Fruit fly (Drosophila melanogaster): ENCODE measurements around the gene Ance-3.
A peak's percentile ranks its signal among the peaks of the same experiment; 100 is the strongest.

Ance-3 gene

dm6 chr2L:13878801-13879200 lies 35.7 kb upstream of the Ance-3 start (continued):
- TF ChIP-seq pb (GFP tag; optimal IDR thresholded peaks at IDR 0.05), result peak; percentile 14
- no peak for TF ChIP-seq slp2 (GFP tag; optimal IDR thresholded peaks at IDR 0.05)
- TF ChIP-seq Tbp (GFP tag; optimal IDR thresholded peaks at IDR 0.05), result no peak
- TF ChIP-seq Hey (tag; optimal IDR thresholded peaks at IDR 0.05), result no peak
- no peak for TF ChIP-seq Gsc (GFP tag; IDR thresholded peaks at IDR 0.05)
- TF ChIP-seq ro (GFP tag; IDR thresholded peaks at IDR 0.05), result no peak
- no peak for TF ChIP-seq MESR4 (GFP tag; optimal IDR thresholded peaks at IDR 0.05)
- peak; percentile 47; the same call in 1 of the 2 replicates for TF ChIP-seq bowl (GFP tag; IDR thresholded peaks at IDR 0.05)
- TF ChIP-seq exex (tag; optimal IDR thresholded peaks at IDR 0.05), result no peak
- peak; percentile 15 for TF ChIP-seq CG8924 (tag; optimal IDR thresholded peaks at IDR 0.05)
- no peak for TF ChIP-seq p53 (GFP tag; optimal IDR thresholded peaks at IDR 0.05)
- peak; percentile 26; the same call in 1 of the 2 replicates for TF ChIP-seq Scr (GFP tag; IDR thresholded peaks at IDR 0.05; ENCODE audit: partially characterized antibody)
- TF ChIP-seq dmrt11E (tag; optimal IDR thresholded peaks at IDR 0.05), result no peak
- no peak for TF ChIP-seq CG17612 (GFP tag; IDR thresholded peaks at IDR 0.05)
- TF ChIP-seq CTCF (GFP tag; optimal IDR thresholded peaks at IDR 0.05), result no peak
- TF ChIP-seq h (optimal IDR thresholded peaks at IDR 0.05), result no peak
- TF ChIP-seq zen (tag; optimal IDR thresholded peaks at IDR 0.05), result no peak
- TF ChIP-seq CG17328 (GFP tag; IDR thresholded peaks at IDR 0.05), result peak; percentile 40; the same call in 1 of the 2 replicates
- TF ChIP-seq CG18476 (GFP tag; optimal IDR thresholded peaks at IDR 0.05), result no peak
- no peak for TF ChIP-seq CG32767 (GFP tag; IDR thresholded peaks at IDR 0.05)
- TF ChIP-seq CG6254 (GFP tag; optimal IDR thresholded peaks at IDR 0.05), result no peak
- no peak for TF ChIP-seq TFAM (GFP tag; optimal IDR thresholded peaks at IDR 0.05)
- peak; percentile 61 for TF ChIP-seq lab (GFP tag; optimal IDR thresholded peaks at IDR 0.05)
- peak; percentile 75 for TF ChIP-seq ato (GFP tag; IDR thresholded peaks at IDR 0.05; ENCODE audit: partially characterized antibody)
- TF ChIP-seq CG2889 (GFP tag; IDR thresholded peaks at IDR 0.05), result no peak
- TF ChIP-seq Stat92E (GFP tag; optimal IDR thresholded peaks at IDR 0.05), result peak in 1 of 3 experiments; percentile 47
- TF ChIP-seq abd-A (tag; optimal IDR thresholded peaks at IDR 0.05), result peak; percentile 8
- TF ChIP-seq wek (GFP tag; optimal IDR thresholded peaks at IDR 0.05), result peak; percentile 34
- no peak for TF ChIP-seq Blimp-1 (GFP tag; optimal IDR thresholded peaks at IDR 0.05)
- peak; percentile 43 for TF ChIP-seq her (GFP tag; optimal IDR thresholded peaks at IDR 0.05)
- TF ChIP-seq HLHmδ (GFP tag; optimal IDR thresholded peaks at IDR 0.05), result peak; percentile 96
- TF ChIP-seq ac (GFP tag; optimal IDR thresholded peaks at IDR 0.05), result peak; percentile 62
- peak; percentile 55; the same call in 1 of the 2 replicates for TF ChIP-seq tna (GFP tag; IDR thresholded peaks at IDR 0.05; ENCODE audit: partially characterized antibody)
- peak; percentile 27 for TF ChIP-seq nau (GFP tag; optimal IDR thresholded peaks at IDR 0.05)
- TF ChIP-seq CG17359 (tag; optimal IDR thresholded peaks at IDR 0.05), result peak; percentile 20
- no peak for TF ChIP-seq lola (GFP tag; optimal IDR thresholded peaks at IDR 0.05)
- peak; percentile 58 for TF ChIP-seq ash1 (GFP tag; optimal IDR thresholded peaks at IDR 0.05)
- no peak for TF ChIP-seq CG9727 (GFP tag; optimal IDR thresholded peaks at IDR 0.05)
- TF ChIP-seq BEAF-32 (GFP tag; optimal IDR thresholded peaks at IDR 0.05), result no peak
- no peak for TF ChIP-seq CG3726 (GFP tag; IDR thresholded peaks at IDR 0.05)
- TF ChIP-seq CG30403 (GFP tag; optimal IDR thresholded peaks at IDR 0.05), result no peak
- no peak for TF ChIP-seq CG13775 (GFP tag; optimal IDR thresholded peaks at IDR 0.05)
- TF ChIP-seq CG2129 (GFP tag; IDR thresholded peaks at IDR 0.05; ENCODE audit: partially characterized antibody), result no peak
- peak; percentile 25 for TF ChIP-seq CG13894 (tag; optimal IDR thresholded peaks at IDR 0.05)
- no peak for TF ChIP-seq CG15601 (tag; optimal IDR thresholded peaks at IDR 0.05)
- peak; percentile 21 for TF ChIP-seq sd (tag; optimal IDR thresholded peaks at IDR 0.05)
- TF ChIP-seq CG9215 (GFP tag; IDR thresholded peaks at IDR 0.05), result no peak
- no peak for TF ChIP-seq psq (GFP tag; optimal IDR thresholded peaks at IDR 0.05)
- no peak for TF ChIP-seq ap (GFP tag; IDR thresholded peaks at IDR 0.05)
- TF ChIP-seq CG31224 (GFP tag; IDR thresholded peaks at IDR 0.05), result no peak
- TF ChIP-seq CG10462 (GFP tag; optimal IDR thresholded peaks at IDR 0.05), result no peak

Measured in whole organism, embryonic.